Fruit fly (Drosophila melanogaster): ENCODE measurements around the gene Tsp66E.

Tsp66E gene

dm6 chr3L:8978678-8979413, 66.5 kb downstream of the Tsp66E start (continued):
- TF ChIP-seq bsh (GFP tag; optimal IDR thresholded peaks at IDR 0.05) (peak in 1 of 2 experiments; percentile 47), knrl (GFP tag; IDR thresholded peaks at IDR 0.05; ENCODE audit: partially characterized antibody) (no peak), cas (GFP tag; IDR thresholded peaks at IDR 0.05) (no peak), CG6813 (GFP tag; optimal IDR thresholded peaks at IDR 0.05) (no peak), Sox102F (GFP tag; optimal IDR thresholded peaks at IDR 0.05) (peak; percentile 70), CG32767 (GFP tag; IDR thresholded peaks at IDR 0.05) (no peak), Hmr (GFP tag; optimal IDR thresholded peaks at IDR 0.05) (no peak), CG18476 (GFP tag; optimal IDR thresholded peaks at IDR 0.05) (no peak), chinmo (GFP tag; IDR thresholded peaks at IDR 0.05; ENCODE audit: partially characterized antibody) (peak; percentile 99), bab2 (GFP tag; optimal IDR thresholded peaks at IDR 0.05) (no peak), Fer3 (tag; optimal IDR thresholded peaks at IDR 0.05) (no peak), CG11247 (GFP tag; IDR thresholded peaks at IDR 0.05) (no peak), YL-1 (GFP tag; optimal IDR thresholded peaks at IDR 0.05) (no peak), CG2202 (tag; optimal IDR thresholded peaks at IDR 0.05) (no peak), dmrt11E (tag; optimal IDR thresholded peaks at IDR 0.05) (peak; percentile 17), cg (GFP tag; optimal IDR thresholded peaks at IDR 0.05) (peak; percentile 92), pum (GFP tag; optimal IDR thresholded peaks at IDR 0.05) (no peak), aop (GFP tag; IDR thresholded peaks at IDR 0.05) (no peak), CG11093 (GFP tag; IDR thresholded peaks at IDR 0.05) (0 out of 3 replicates have a peak, but pooled peaks have one; percentile 14), Dip3 (GFP tag; optimal IDR thresholded peaks at IDR 0.05) (no peak), cwo (GFP tag; optimal IDR thresholded peaks at IDR 0.05) (no peak), CG12769 (tag; optimal IDR thresholded peaks at IDR 0.05) (no peak), CG33213 (GFP tag; optimal IDR thresholded peaks at IDR 0.05) (no peak), CG9437 (GFP tag; optimal IDR thresholded peaks at IDR 0.05) (no peak), ATbp (GFP tag; optimal IDR thresholded peaks at IDR 0.05) (peak; percentile 40), CG17912 (GFP tag; optimal IDR thresholded peaks at IDR 0.05) (no peak), CG6254 (GFP tag; optimal IDR thresholded peaks at IDR 0.05) (no peak), CG10267 (tag; optimal IDR thresholded peaks at IDR 0.05) (peak; percentile 9), Atf6 (GFP tag; IDR thresholded peaks at IDR 0.05) (0 out of 2 replicates have a peak, but pooled peaks have one; percentile 18), CG12942 (GFP tag; optimal IDR thresholded peaks at IDR 0.05) (no peak), psq (GFP tag; optimal IDR thresholded peaks at IDR 0.05) (peak; percentile 16), CG2875 (GFP tag; optimal IDR thresholded peaks at IDR 0.05) (no peak), stwl (tag; optimal IDR thresholded peaks at IDR 0.05) (no peak), CG9876 (GFP tag; optimal IDR thresholded peaks at IDR 0.05) (no peak), grau (tag; optimal IDR thresholded peaks at IDR 0.05) (no peak), D19B (GFP tag; optimal IDR thresholded peaks at IDR 0.05) (no peak), Ets97D (GFP tag; optimal IDR thresholded peaks at IDR 0.05) (no peak), croc (GFP tag; conservative IDR thresholded peaks at IDR 0.05) (no peak), ewg (GFP tag; optimal IDR thresholded peaks at IDR 0.05) (peak; percentile 11), E2f1 (GFP tag; IDR thresholded peaks at IDR 0.05) (0 out of 2 replicates have a peak, but pooled peaks have one; percentile 14), salm (tag; optimal IDR thresholded peaks at IDR 0.05) (no peak), dan (GFP tag; IDR thresholded peaks at IDR 0.05) (no peak), CG9727 (GFP tag; optimal IDR thresholded peaks at IDR 0.05) (no peak), prd (optimal IDR thresholded peaks at IDR 0.05) (no peak), prd (GFP tag; IDR thresholded peaks at IDR 0.05) (peak; percentile 59; the same call in 2 of the 3 replicates), CG15514 (GFP tag; optimal IDR thresholded peaks at IDR 0.05) (peak; percentile 19), CG14667 (GFP tag; IDR thresholded peaks at IDR 0.05) (no peak), CG12391 (tag; optimal IDR thresholded peaks at IDR 0.05) (peak; percentile 9), jumu (GFP tag; optimal IDR thresholded peaks at IDR 0.05) (no peak)
